Worm (Caenorhabditis elegans) whole organism, L3 larva: ENCODE measurements around the gene F46B3.1.
"Not testable (repeated sequence)": the region's sequence is repeated elsewhere in the genome, so short reads cannot be mapped to it uniquely, and the experiment has no call there.

ENCODE experiments used
- R02D3.7 ChIP-seq: fragments of 150-350 bp; optimal IDR thresholded peaks from 2 replicates; lab custom pipeline; 2014; ENCODE audit warnings: missing biosample characterization, missing genetic modification characterization
- aly-2 ChIP-seq: fragments of 150-350 bp; optimal IDR thresholded peaks from 2 replicates; lab custom pipeline; 2014; ENCODE audit warnings: missing biosample characterization, missing genetic modification characterization
- ama-1 ChIP-seq: fragments of 150-350 bp; optimal IDR thresholded peaks from 2 replicates; lab custom pipeline; 2018
- ceh-28 ChIP-seq: fragments of 150-350 bp; optimal IDR thresholded peaks from 2 replicates; lab custom pipeline; 2014; ENCODE audit warnings: missing biosample characterization, missing genetic modification reagents, missing genetic modification characterization
- ceh-82 ChIP-seq: fragments of 150-350 bp; optimal IDR thresholded peaks from 2 replicates; lab custom pipeline; 2014; ENCODE audit warnings: missing biosample characterization, missing genetic modification characterization
- ceh-9 ChIP-seq: sonication (generic microtip); optimal IDR thresholded peaks from 2 replicates; lab custom pipeline; 2018; ENCODE audit warnings: missing biosample characterization, missing genetic modification characterization
- daf-12 ChIP-seq: fragments of 150-350 bp; optimal IDR thresholded peaks from 2 replicates; lab custom pipeline; 2014; ENCODE audit warnings: missing biosample characterization, missing genetic modification reagents, missing genetic modification characterization
- egl-27 ChIP-seq: sonication (generic microtip); optimal IDR thresholded peaks from 4 replicates; lab custom pipeline; 2017; ENCODE audit warnings: missing biosample characterization, missing genetic modification reagents, missing genetic modification characterization
- elt-1 ChIP-seq: fragments of 150-350 bp; optimal IDR thresholded peaks from 2 replicates; lab custom pipeline; 2014; ENCODE audit warnings: missing biosample characterization, missing genetic modification characterization
- elt-2 ChIP-seq: sonication (generic microtip); optimal IDR thresholded peaks from 2 replicates; lab custom pipeline; 2016; ENCODE audit warnings: missing genetic modification reagents, mild to moderate bottlenecking, missing genetic modification characterization, missing compliant biosample characterization
- elt-3 ChIP-seq, 3 experiments: fragments of 150-350 bp in 1 of 3; sonication (generic microtip) in 2 of 3; optimal IDR thresholded peaks; 2 replicates in 2 of 3; 4 replicates in 1 of 3; lab custom pipeline; 2014 to 2017; ENCODE audit warnings: missing biosample characterization in 3 of 3, missing genetic modification characterization in 3 of 3
- fkh-10 ChIP-seq: sonication (generic microtip); optimal IDR thresholded peaks from 2 replicates; lab custom pipeline; 2017; ENCODE audit warnings: missing biosample characterization, missing genetic modification reagents, missing genetic modification characterization
- fkh-2 ChIP-seq: fragments of 150-350 bp; optimal IDR thresholded peaks from 2 replicates; lab custom pipeline; 2014; ENCODE audit warnings: missing biosample characterization, missing genetic modification reagents, missing genetic modification characterization
- jun-1 ChIP-seq: fragments of 150-350 bp; optimal IDR thresholded peaks from 2 replicates; lab custom pipeline; 2014; ENCODE audit warnings: missing biosample characterization, missing genetic modification reagents, missing genetic modification characterization
- lsy-12 ChIP-seq: sonication (generic microtip); optimal IDR thresholded peaks from 2 replicates; lab custom pipeline; 2016; ENCODE audit warnings: mild to moderate bottlenecking, missing genetic modification characterization, missing compliant biosample characterization
- mml-1 ChIP-seq: fragments of 150-350 bp; sonication (generic microtip); optimal IDR thresholded peaks from 3 replicates; lab custom pipeline; 2014; ENCODE audit warnings: missing biosample characterization, missing genetic modification characterization
- nfya-1 ChIP-seq: sonication (generic microtip); optimal IDR thresholded peaks from 2 replicates; lab custom pipeline; 2017; ENCODE audit warnings: missing genetic modification characterization, mild to moderate bottlenecking, missing compliant biosample characterization, antibody characterized with exemption, moderate library complexity; ENCODE audit not compliant: insufficient read depth
- nhr-237 ChIP-seq: fragments of 150-350 bp; optimal IDR thresholded peaks from 2 replicates; lab custom pipeline; 2014; ENCODE audit warnings: missing biosample characterization, missing genetic modification characterization
- nhr-25 ChIP-seq: sonication (generic microtip); optimal IDR thresholded peaks from 2 replicates; lab custom pipeline; 2017; ENCODE audit warnings: missing biosample characterization, missing genetic modification characterization
- nhr-43 ChIP-seq: sonication (generic microtip); optimal IDR thresholded peaks from 2 replicates; lab custom pipeline; 2016; ENCODE audit warnings: mild to moderate bottlenecking, missing genetic modification characterization, missing compliant biosample characterization; ENCODE audit not compliant: poor library complexity, severe bottlenecking
- nhr-77 ChIP-seq: fragments of 150-350 bp; optimal IDR thresholded peaks from 2 replicates; lab custom pipeline; 2014; ENCODE audit warnings: missing biosample characterization, missing genetic modification characterization
- sea-2 ChIP-seq: fragments of 150-350 bp; sonication (generic microtip); optimal IDR thresholded peaks from 4 replicates; lab custom pipeline; 2014; ENCODE audit warnings: missing biosample characterization, missing genetic modification reagents, missing genetic modification characterization
- skn-1 ChIP-seq: fragments of 150-350 bp; optimal IDR thresholded peaks from 2 replicates; lab custom pipeline; 2014; ENCODE audit warnings: missing biosample characterization, missing genetic modification characterization
- snpc-4 ChIP-seq: fragments of 150-350 bp; optimal IDR thresholded peaks from 2 replicates; lab custom pipeline; 2014; ENCODE audit warnings: missing biosample characterization, missing genetic modification characterization
- tbx-2 ChIP-seq: sonication (generic microtip); optimal IDR thresholded peaks from 2 replicates; lab custom pipeline; 2016; ENCODE audit warnings: mild to moderate bottlenecking, missing genetic modification characterization, missing compliant biosample characterization
- unc-39 ChIP-seq: sonication (generic microtip); optimal IDR thresholded peaks from 4 replicates; lab custom pipeline; 2017; ENCODE audit warnings: missing biosample characterization, missing genetic modification characterization
- unc-62 ChIP-seq: fragments of 150-350 bp; sonication (generic microtip); optimal IDR thresholded peaks from 4 replicates; lab custom pipeline; 2014; ENCODE audit warnings: missing biosample characterization, missing genetic modification reagents, missing genetic modification characterization
- ztf-11 ChIP-seq: fragments of 150-350 bp; optimal IDR thresholded peaks from 2 replicates; lab custom pipeline; 2014; ENCODE audit warnings: missing biosample characterization, missing genetic modification characterization
- ztf-4 ChIP-seq: fragments of 150-350 bp; optimal IDR thresholded peaks from 2 replicates; lab custom pipeline; 2014; ENCODE audit warnings: missing biosample characterization, missing genetic modification characterization

The F46B3.1 gene

ce11 chrV:20573392-20573791 lies 23.6 kb downstream of the F46B3.1 start, which contains the start of gene F26F2.5:
TSS of gene F26F2.5 (plus strand) at chrV:20573692.
- TF ChIP-seq ceh-28 (tag; lab: Kevin White, UChicago): no peak
- TF ChIP-seq R02D3.7 (tag; lab: Kevin White, UChicago): no peak
- TF ChIP-seq elt-2 (tag; lab: Kevin White, UChicago): no peak
- TF ChIP-seq ama-1 (lab: Kevin White, UChicago): no peak
- no peak for TF ChIP-seq unc-39 (tag; lab: Kevin White, UChicago)
- TF ChIP-seq skn-1 (tag; lab: Kevin White, UChicago): no peak
- TF ChIP-seq elt-3 (tag; optimal IDR thresholded peaks at IDR 0.05; lab: Kevin White, UChicago): no peak
- TF ChIP-seq ztf-4 (tag; lab: Kevin White, UChicago): no peak
- TF ChIP-seq tbx-2: no peak
- TF ChIP-seq nhr-43: no peak
- no peak for TF ChIP-seq fkh-10 (GFP tag; lab: Kevin White, UChicago)
- no peak for TF ChIP-seq egl-27 (tag; lab: Kevin White, UChicago)
- TF ChIP-seq jun-1: no peak
- TF ChIP-seq sea-2 (GFP tag; lab: Kevin White, UChicago): no peak
- TF ChIP-seq ceh-9 (tag; lab: Kevin White, UChicago): no peak

ce11 chrV:20568995-20569394 lies 28.0 kb downstream of the F46B3.1 start, which contains the start of gene F26F2.4:
TSS of gene F26F2.4 (plus strand) at chrV:20569295.
- not testable (repeated sequence) for TF ChIP-seq elt-2 (tag; lab: Kevin White, UChicago); nfya-1 (tag; lab: Kevin White, UChicago); ztf-11

ce11 chrV:20566454-20566853 lies 30.5 kb downstream of the F46B3.1 start, which contains the start of gene F26F2.3:
TSS of gene F26F2.3 (minus strand) at chrV:20566554.
- TF ChIP-seq snpc-4 (tag; lab: Kevin White, UChicago) (no peak), ceh-82 (tag; lab: Kevin White, UChicago) (no peak), fkh-2 (tag; lab: Kevin White, UChicago) (no peak), ztf-4 (tag; lab: Kevin White, UChicago) (no peak), nhr-25 (tag; lab: Kevin White, UChicago) (no peak)

ce11 chrV:20564054-20564453 lies 32.9 kb downstream of the F46B3.1 start, which contains the start of gene F26F2.13:
TSS of gene F26F2.13 (plus strand) at chrV:20564354.
- not testable (repeated sequence) for TF ChIP-seq tbx-2; elt-1 (tag; lab: Kevin White, UChicago); ztf-4 (tag; lab: Kevin White, UChicago)

- TF ChIP-seq unc-62 (GFP tag; lab: Kevin White, UChicago): no peak
- no peak for TF ChIP-seq nhr-237 (tag; lab: Kevin White, UChicago)
- TF ChIP-seq unc-39 (tag; lab: Kevin White, UChicago): no peak
Measured at ce11 chrV:20561795-20562194, 35.2 kb downstream of the F46B3.1 start, which contains the start of gene F26F2.1. TSS of gene F26F2.1 (minus strand) at chrV:20561895.

ce11 chrV:20558270-20558669 lies 38.7 kb downstream of the F46B3.1 start, which contains the start of gene abf-4:
TSS of gene abf-4 (minus strand) at chrV:20558370.
- TF ChIP-seq mml-1 (tag; lab: Kevin White, UChicago) (no peak), sea-2 (GFP tag; lab: Kevin White, UChicago) (no peak), jun-1 (no peak), daf-12 (tag; lab: Kevin White, UChicago) (no peak), unc-62 (GFP tag; lab: Kevin White, UChicago) (no peak), tbx-2 (no peak), fkh-10 (GFP tag; lab: Kevin White, UChicago) (no peak)

ce11 chrV:20556260-20556659 lies 40.7 kb downstream of the F46B3.1 start, which contains the start of gene Y38H6C.23:
TSS of gene Y38H6C.23 (minus strand) at chrV:20556360.
- no peak for TF ChIP-seq R02D3.7 (tag; lab: Kevin White, UChicago)
- TF ChIP-seq ceh-28 (tag; lab: Kevin White, UChicago): no peak
- no peak for TF ChIP-seq ama-1 (lab: Kevin White, UChicago)
- no peak for TF ChIP-seq aly-2
- no peak for TF ChIP-seq nhr-77 (tag; lab: Kevin White, UChicago)
- TF ChIP-seq jun-1: no peak
- TF ChIP-seq ceh-9 (tag; lab: Kevin White, UChicago): no peak
- TF ChIP-seq ceh-82 (tag; lab: Kevin White, UChicago): no peak
- TF ChIP-seq nfya-1 (tag; lab: Kevin White, UChicago): no peak
- no peak for TF ChIP-seq lsy-12
